Fruit fly (Drosophila melanogaster): Measurements from ENCODE around the gene Pex19.

Gene Pex19

dm6 chr2L:12108779-12109564 is 17.4 kb downstream of the Pex19 start, which contains the start of the genes Rab6 and Phae1:
Rab6 (minus strand) TSS chr2L:12109116.
Phae1 (plus strand) TSS chr2L:12109417.
- TF ChIP-seq seq (GFP tag; IDR thresholded peaks at IDR 0.05), result peak; percentile 18; the same call in 1 of the 2 replicates
- peak; percentile 62; the same call in 1 of the 3 replicates for TF ChIP-seq zen2 (GFP tag; IDR thresholded peaks at IDR 0.05; ENCODE audit: partially characterized antibody)
- no peak for TF ChIP-seq sc (optimal IDR thresholded peaks at IDR 0.05)
- TF ChIP-seq sc (GFP tag; optimal IDR thresholded peaks at IDR 0.05), result no peak
- TF ChIP-seq ERR (GFP tag; optimal IDR thresholded peaks at IDR 0.05), result no peak
- peak; percentile 86 for TF ChIP-seq sd (tag; optimal IDR thresholded peaks at IDR 0.05)
- TF ChIP-seq tll (GFP tag; optimal IDR thresholded peaks at IDR 0.05), result peak in 1 of 2 experiments; percentile 40
- peak; percentile 66 to 68 for TF ChIP-seq Trl (optimal IDR thresholded peaks at IDR 0.05)
- TF ChIP-seq Trl (GFP tag; optimal IDR thresholded peaks at IDR 0.05), result no peak
- TF ChIP-seq Sin3A (optimal IDR thresholded peaks at IDR 0.05), result peak; percentile 45
- peak; percentile 42; the same call in 1 of the 2 replicates for TF ChIP-seq CG42726 (GFP tag; IDR thresholded peaks at IDR 0.05; ENCODE audit: partially characterized antibody)
- TF ChIP-seq Doc3 (GFP tag; IDR thresholded peaks at IDR 0.05; ENCODE audit: partially characterized antibody), result peak; percentile 74; the same call in 2 of the 3 replicates
- TF ChIP-seq nerfin-1 (tag; optimal IDR thresholded peaks at IDR 0.05), result peak; percentile 16
- no peak for TF ChIP-seq B-H2 (GFP tag; optimal IDR thresholded peaks at IDR 0.05)
- peak; percentile 30; the same call in 1 of the 2 replicates for TF ChIP-seq CG3847 (GFP tag; IDR thresholded peaks at IDR 0.05)
- peak; percentile 14 for TF ChIP-seq CG12299 (tag; optimal IDR thresholded peaks at IDR 0.05)
- TF ChIP-seq pros (GFP tag; optimal IDR thresholded peaks at IDR 0.05), result peak; percentile 6
- peak; percentile 73 for TF ChIP-seq CG16813 (GFP tag; IDR thresholded peaks at IDR 0.05; ENCODE audit: partially characterized antibody)
- TF ChIP-seq Adf1 (GFP tag; IDR thresholded peaks at IDR 0.05), result no peak
- peak; percentile 73 for TF ChIP-seq E2f2 (GFP tag; IDR thresholded peaks at IDR 0.05)
- peak; percentile 44; the same call in 1 of the 2 replicates for TF ChIP-seq MBD-R2 (GFP tag; IDR thresholded peaks at IDR 0.05)
- peak in 1 of 3 experiments; percentile 55 for TF ChIP-seq Stat92E (GFP tag; optimal IDR thresholded peaks at IDR 0.05)
- peak; percentile 83 for TF ChIP-seq crol (GFP tag; IDR thresholded peaks at IDR 0.05)
- TF ChIP-seq CG12659 (GFP tag; optimal IDR thresholded peaks at IDR 0.05), result peak; percentile 8
- peak; percentile 40 for TF ChIP-seq gsb-n (tag; optimal IDR thresholded peaks at IDR 0.05)
- TF ChIP-seq Pdp1 (GFP tag; optimal IDR thresholded peaks at IDR 0.05), result peak in 1 of 2 experiments; percentile 27
- peak; percentile 80 for TF ChIP-seq pzg (GFP tag; optimal IDR thresholded peaks at IDR 0.05)
- TF ChIP-seq nom (GFP tag; optimal IDR thresholded peaks at IDR 0.05), result peak; percentile 20
- TF ChIP-seq Dll (GFP tag; IDR thresholded peaks at IDR 0.05; ENCODE audit: partially characterized antibody), result peak; percentile 83
- TF ChIP-seq Side (GFP tag; optimal IDR thresholded peaks at IDR 0.05), result peak; percentile 33
- TF ChIP-seq CG15601 (tag; optimal IDR thresholded peaks at IDR 0.05), result peak; percentile 22
- peak; percentile 59 for TF ChIP-seq CG8290 (GFP tag; optimal IDR thresholded peaks at IDR 0.05)
- no peak for TF ChIP-seq CG8290 (tag; optimal IDR thresholded peaks at IDR 0.05)
- TF ChIP-seq CG10147 (GFP tag; optimal IDR thresholded peaks at IDR 0.05), result peak; percentile 4
- peak; percentile 50 for TF ChIP-seq Hey (tag; optimal IDR thresholded peaks at IDR 0.05)
- peak; percentile 81 for TF ChIP-seq CG6791 (GFP tag; IDR thresholded peaks at IDR 0.05; ENCODE audit: partially characterized antibody)
- peak; percentile 20 for TF ChIP-seq CG12391 (tag; optimal IDR thresholded peaks at IDR 0.05)
- TF ChIP-seq CG10462 (GFP tag; optimal IDR thresholded peaks at IDR 0.05), result peak; percentile 27
- peak; percentile 87 for TF ChIP-seq exex (tag; optimal IDR thresholded peaks at IDR 0.05)
- TF ChIP-seq vnd (GFP tag; IDR thresholded peaks at IDR 0.05; ENCODE audit: partially characterized antibody), result peak; percentile 66
- TF ChIP-seq CG13287 (GFP tag; IDR thresholded peaks at IDR 0.05; ENCODE audit: partially characterized antibody), result peak; percentile 84
- TF ChIP-seq Dp (GFP tag; optimal IDR thresholded peaks at IDR 0.05), result peak; percentile 67
- TF ChIP-seq chinmo (GFP tag; IDR thresholded peaks at IDR 0.05; ENCODE audit: partially characterized antibody), result peak; percentile 84
- no peak for TF ChIP-seq gt (GFP tag; IDR thresholded peaks at IDR 0.05)
- TF ChIP-seq Nf-YC (tag; optimal IDR thresholded peaks at IDR 0.05), result peak; percentile 40
- peak; percentile 14 for TF ChIP-seq CG1529 (GFP tag; optimal IDR thresholded peaks at IDR 0.05)
- peak; percentile 14 for TF ChIP-seq lilli (GFP tag; optimal IDR thresholded peaks at IDR 0.05)

All from whole organism, embryonic.